Worm (Caenorhabditis elegans) whole organism, L3 larva: ENCODE results near the gene R11D1.1.

Experiments used
- daf-12 ChIP-seq: fragments of 150-350 bp; optimal IDR thresholded peaks from 2 replicates; lab custom pipeline; 2014; ENCODE audit warnings: missing biosample characterization, missing genetic modification reagents, missing genetic modification characterization
- lin-15B ChIP-seq: fragments of 150-350 bp; optimal IDR thresholded peaks from 2 replicates; lab custom pipeline; 2014; ENCODE audit warnings: missing biosample characterization, missing genetic modification characterization
- ztf-11 ChIP-seq: fragments of 150-350 bp; optimal IDR thresholded peaks from 2 replicates; lab custom pipeline; 2014; ENCODE audit warnings: missing biosample characterization, missing genetic modification characterization

- TF ChIP-seq daf-12 (no peak), ztf-11 (tag; lab: Kevin White, UChicago) (no peak), lin-15B (tag; lab: Kevin White, UChicago) (no peak)
Observed at ce11 chrV:12719713-12720112, 15.5 kb downstream of the R11D1.1 start, which contains the start of gene R11D1.7.
